Fruit fly (Drosophila melanogaster) Kc167 (cell line): ENCODE data around the gene CG11555.

Experiments
- Myc ChIP-seq: fragments of >200 bp; optimal IDR thresholded peaks from 2 replicates; lab custom pipeline; 2017; ENCODE audit warnings: missing external identifiers
- Sin3A ChIP-seq: fragments of >200 bp; optimal IDR thresholded peaks from 2 replicates; lab custom pipeline; 2018; ENCODE audit warnings: missing external identifiers
- h ChIP-seq: fragments of >200 bp; optimal IDR thresholded peaks from 3 replicates; lab custom pipeline; 2018; ENCODE audit warnings: missing external identifiers
- insv ChIP-seq: fragments of >200 bp; optimal IDR thresholded peaks from 3 replicates; lab custom pipeline; 2018; ENCODE audit warnings: missing external identifiers
- psq ChIP-seq: fragments of >200 bp; optimal IDR thresholded peaks from 2 replicates; lab custom pipeline; 2017; ENCODE audit warnings: missing external identifiers
- ttk ChIP-seq: sonication (Bioruptor generic); optimal IDR thresholded peaks from 2 replicates; lab custom pipeline; 2017; ENCODE audit warnings: missing external identifiers

CG11555 gene

dm6 chr2L:319745-320144 is 46.1 kb downstream of the CG11555 start:
- TF ChIP-seq Sin3A (lab: Kevin White, UChicago) (no peak), ttk (lab: Kevin White, UChicago) (no peak), insv (no peak), h (no peak), psq (lab: Kevin White, UChicago) (no peak), Myc (no peak)

- TF ChIP-seq insv (no peak), Sin3A (lab: Kevin White, UChicago) (no peak), Myc (no peak), ttk (lab: Kevin White, UChicago) (no peak), h (no peak), psq (lab: Kevin White, UChicago) (no peak)
Measured at dm6 chr2L:321148-321547, 47.5 kb downstream of the CG11555 start, which contains the start of gene CG11911. TSS of gene CG11911 (minus strand) at chr2L:321248.

dm6 chr2L:321793-322192 is 48.2 kb downstream of the CG11555 start, which contains the start of gene CG33127:
TSS of gene CG33127 (plus strand) at chr2L:322101.
- no peak for TF ChIP-seq ttk (lab: Kevin White, UChicago)

dm6 chr2L:322915-323314 is 49.3 kb downstream of the CG11555 start:
- no peak for TF ChIP-seq insv
- no peak for TF ChIP-seq Sin3A (lab: Kevin White, UChicago)
- no peak for TF ChIP-seq psq (lab: Kevin White, UChicago)
- no peak for TF ChIP-seq Myc
- TF ChIP-seq h = no peak
- TF ChIP-seq ttk (lab: Kevin White, UChicago) = no peak
